Worm (Caenorhabditis elegans): Measurements from ENCODE around the gene tmem-138.

tmem-138 gene

DNA sequence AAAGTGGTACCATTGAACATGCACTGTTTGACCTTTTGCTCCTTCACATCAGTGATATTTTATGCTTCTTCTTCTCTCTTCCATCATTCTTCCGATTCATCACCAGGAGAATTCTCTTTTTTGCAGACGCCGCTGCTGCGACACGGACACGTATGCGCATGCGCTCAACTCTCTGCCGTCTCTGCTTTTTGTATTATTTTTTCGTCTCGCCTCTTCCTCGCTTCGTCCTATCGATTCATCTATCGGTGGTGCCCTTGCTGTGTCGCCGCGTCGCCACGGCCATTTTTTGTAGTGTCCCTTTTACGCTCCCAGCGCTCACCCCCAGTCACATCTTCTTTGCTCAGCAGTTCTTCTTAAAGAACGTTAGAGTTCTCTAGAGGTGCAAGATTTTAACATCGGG, 31.0 kb upstream of the tmem-138 start:
- TF ChIP-seq nhr-2 (tag; optimal IDR thresholded peaks at IDR 0.05): no peak
- TF ChIP-seq lin-32 (GFP tag; optimal IDR thresholded peaks at IDR 0.05): no peak
- no peak for TF ChIP-seq sem-2 (GFP tag; optimal IDR thresholded peaks at IDR 0.05)

ce11 chrII:8126617-8127016, 30.5 kb upstream of the tmem-138 start:
- TF ChIP-seq lin-32 (GFP tag; optimal IDR thresholded peaks at IDR 0.05) (no peak), hlh-1 (tag; optimal IDR thresholded peaks at IDR 0.05) (peak; percentile 90), unc-120 (tag; optimal IDR thresholded peaks at IDR 0.05; ENCODE audit: poor library complexity, severe bottlenecking) (peak; percentile 22), ceh-43 (GFP tag; optimal IDR thresholded peaks at IDR 0.05) (no peak), unc-62 (GFP tag; optimal IDR thresholded peaks at IDR 0.05) (no peak), nhr-237 (tag; optimal IDR thresholded peaks at IDR 0.05) (no peak)

ce11 chrII:8127290-8127689, 29.8 kb upstream of the tmem-138 start:
- TF ChIP-seq nhr-2 (tag; optimal IDR thresholded peaks at IDR 0.05): peak; percentile 67
- TF ChIP-seq sem-2 (GFP tag; optimal IDR thresholded peaks at IDR 0.05): no peak

DNA sequence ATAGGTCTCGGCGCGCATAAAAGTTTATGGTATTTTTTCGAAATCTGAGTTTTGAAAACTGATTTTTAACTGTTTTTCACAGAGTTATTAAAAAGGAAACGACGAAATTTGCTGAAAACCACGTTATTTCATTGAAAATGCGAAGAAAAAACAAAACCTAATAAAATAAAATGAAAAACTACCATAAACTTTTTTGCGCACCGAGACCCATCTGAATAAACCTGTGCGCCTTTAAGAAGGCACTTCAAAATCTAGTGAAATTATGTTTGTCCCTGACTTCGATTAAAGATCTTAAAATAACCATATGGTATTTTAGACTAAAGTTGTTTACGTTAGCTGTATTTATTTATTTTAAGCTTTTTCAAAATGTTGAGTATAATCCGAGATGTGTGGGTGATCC, 29.3 kb upstream of the tmem-138 start:
- TF ChIP-seq nhr-2 (tag; optimal IDR thresholded peaks at IDR 0.05) (no peak), nhr-237 (tag; optimal IDR thresholded peaks at IDR 0.05) (no peak), sem-2 (GFP tag; optimal IDR thresholded peaks at IDR 0.05) (no peak), nhr-76 (tag; optimal IDR thresholded peaks at IDR 0.05) (no peak), flh-1 (GFP tag; optimal IDR thresholded peaks at IDR 0.05) (no peak), unc-120 (tag; optimal IDR thresholded peaks at IDR 0.05; ENCODE audit: poor library complexity, severe bottlenecking) (no peak), bed-3 (GFP tag; optimal IDR thresholded peaks at IDR 0.05) (no peak), unc-39 (tag; optimal IDR thresholded peaks at IDR 0.05) (no peak), mls-2 (tag; optimal IDR thresholded peaks at IDR 0.05) (no peak), ces-1 (GFP tag; optimal IDR thresholded peaks at IDR 0.05) (no peak), cnd-1 (tag; optimal IDR thresholded peaks at IDR 0.05) (no peak), tbx-8 (GFP tag; optimal IDR thresholded peaks at IDR 0.05) (no peak), unc-62 (GFP tag; optimal IDR thresholded peaks at IDR 0.05) (no peak), ceh-43 (GFP tag; optimal IDR thresholded peaks at IDR 0.05) (no peak), pha-4 (tag; optimal IDR thresholded peaks at IDR 0.05) (no peak), ham-2 (GFP tag; optimal IDR thresholded peaks at IDR 0.05) (no peak), sptf-1 (tag; optimal IDR thresholded peaks at IDR 0.05) (no peak), mep-1 (tag; optimal IDR thresholded peaks at IDR 0.05) (no peak), hlh-1 (tag; optimal IDR thresholded peaks at IDR 0.05) (no peak), elt-3 (tag; optimal IDR thresholded peaks at IDR 0.05) (no peak)

DNA sequence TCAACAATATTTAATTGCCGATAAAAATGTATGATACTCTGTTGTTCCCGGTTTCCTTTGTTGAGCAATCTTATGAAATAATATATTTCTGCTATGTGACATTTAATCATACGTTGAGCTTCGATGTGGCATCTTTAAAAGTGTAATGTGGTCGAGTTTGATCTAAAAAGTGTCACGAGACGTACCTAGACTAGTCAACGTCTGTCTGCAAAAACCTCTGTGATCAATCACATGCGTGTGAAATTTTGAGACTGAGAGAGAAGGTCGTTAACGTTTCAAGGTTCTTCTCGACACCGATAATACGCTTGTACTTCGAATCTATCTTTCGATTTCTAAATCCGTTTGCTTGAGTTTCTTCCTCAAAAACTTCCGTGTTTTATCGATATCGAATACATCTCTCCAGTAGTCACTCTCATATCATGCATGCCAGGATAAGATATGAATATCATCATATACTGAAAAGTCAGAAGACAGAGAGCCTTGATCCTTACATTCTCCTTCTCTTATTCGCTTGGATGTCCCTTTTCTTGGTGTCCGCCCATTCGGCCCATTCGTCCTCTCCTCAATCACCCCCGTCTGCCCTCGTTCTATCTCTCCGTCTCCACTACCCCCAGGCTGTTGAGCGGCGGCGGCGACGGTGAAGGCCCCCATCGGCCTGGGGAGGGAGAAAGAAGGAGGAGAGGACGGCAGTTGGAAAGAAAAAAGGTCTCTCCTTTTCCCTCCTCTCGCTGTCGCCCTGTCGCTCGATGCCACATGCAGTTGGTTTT, 28.7 kb upstream of the tmem-138 start:
- TF ChIP-seq lin-32 (GFP tag; optimal IDR thresholded peaks at IDR 0.05) (peak; percentile 9), unc-120 (tag; optimal IDR thresholded peaks at IDR 0.05; ENCODE audit: poor library complexity, severe bottlenecking) (peak; percentile 89), hlh-1 (tag; optimal IDR thresholded peaks at IDR 0.05) (peak; percentile 22), flh-1 (GFP tag; optimal IDR thresholded peaks at IDR 0.05) (no peak), nhr-2 (tag; optimal IDR thresholded peaks at IDR 0.05) (no peak), lsy-2 (tag; optimal IDR thresholded peaks at IDR 0.05) (peak; percentile 17), sptf-1 (tag; optimal IDR thresholded peaks at IDR 0.05) (peak; percentile 71), nhr-76 (tag; optimal IDR thresholded peaks at IDR 0.05) (no peak), snpc-4 (tag; optimal IDR thresholded peaks at IDR 0.05) (no peak), M03D4.4 (tag; optimal IDR thresholded peaks at IDR 0.05) (peak; percentile 46), sem-2 (GFP tag; optimal IDR thresholded peaks at IDR 0.05) (peak; percentile 34), ham-2 (GFP tag; optimal IDR thresholded peaks at IDR 0.05) (peak; percentile 66), ces-1 (GFP tag; optimal IDR thresholded peaks at IDR 0.05) (no peak), mls-2 (tag; optimal IDR thresholded peaks at IDR 0.05) (peak; percentile 66), mep-1 (tag; optimal IDR thresholded peaks at IDR 0.05) (peak; percentile 61), unc-62 (GFP tag; optimal IDR thresholded peaks at IDR 0.05) (no peak), tbx-8 (GFP tag; optimal IDR thresholded peaks at IDR 0.05) (peak; percentile 22), unc-39 (tag; optimal IDR thresholded peaks at IDR 0.05) (no peak), ceh-83 (GFP tag; optimal IDR thresholded peaks at IDR 0.05) (no peak), elt-1 (tag; optimal IDR thresholded peaks at IDR 0.05; ENCODE audit: borderline replicate concordance, insufficient read depth) (no peak), nhr-12 (tag; optimal IDR thresholded peaks at IDR 0.05) (no peak), cnd-1 (tag; optimal IDR thresholded peaks at IDR 0.05) (peak; percentile 16), drap-1 (GFP tag; optimal IDR thresholded peaks at IDR 0.05) (peak; percentile 51)

All from whole organism, mixed stage, embryonic.